Fruit fly (Drosophila melanogaster) whole organism, prepupa: ENCODE measurements around the gene CG31279.

Experiments used
- Lpt ChIP-seq: fragments of 200-800 bp; sonication (Bioruptor generic); optimal IDR thresholded peaks from 3 replicates; lab custom pipeline; 2016; ENCODE audit warnings: missing biosample characterization, missing genetic modification characterization
- achi ChIP-seq: fragments of 200-800 bp; sonication (Bioruptor generic); optimal IDR thresholded peaks from 3 replicates; lab custom pipeline; 2016; ENCODE audit warnings: missing biosample characterization, missing genetic modification characterization

dm6 chr3R:16387039-16387438 is 43.4 kb upstream of the CG31279 start:
- TF ChIP-seq achi (GFP tag; lab: Kevin White, UChicago) (no peak), Lpt (GFP tag; lab: Kevin White, UChicago) (no peak)
